Worm (Caenorhabditis elegans) whole organism, L4/young adult: ENCODE results near the gene glb-17.
A peak's percentile ranks its signal among the peaks of the same experiment; 100 is the strongest.
"Not testable (repeated sequence)": the region's sequence is repeated elsewhere in the genome, so short reads cannot be mapped to it uniquely, and the experiment has no call there.

Experiments used
- W03F9.2 ChIP-seq: fragments of 150-350 bp; optimal IDR thresholded peaks from 2 replicates; lab custom pipeline; 2014; ENCODE audit warnings: missing biosample characterization, missing genetic modification characterization
- dao-5 ChIP-seq: sonication (generic microtip); optimal IDR thresholded peaks from 2 replicates; lab custom pipeline; 2016; ENCODE audit warnings: missing genotype, missing genetic modification characterization, moderate library complexity, missing compliant biosample characterization
- him-1 ChIP-seq: sonication (generic microtip); optimal IDR thresholded peaks from 2 replicates; lab custom pipeline; 2016; ENCODE audit warnings: missing genotype, missing genetic modification reagents, missing genetic modification characterization, missing compliant biosample characterization

The glb-17 gene

ce11 chrX:9576928-9577327 lies at the start of gene glb-17:
TSS of gene glb-17 (minus strand) at chrX:9577028.
- TF ChIP-seq dao-5 (no peak), W03F9.2 (tag; lab: Kevin White, UChicago) (no peak), him-1 (tag; lab: Kevin White, UChicago) (no peak)

- not testable (repeated sequence) for TF ChIP-seq him-1 (tag; lab: Kevin White, UChicago); W03F9.2 (tag; lab: Kevin White, UChicago); dao-5
These were observed 49.0 kb upstream of the glb-17 start, which contains the start of gene F34H10.1 for ce11 chrX:9625824-9626223. TSS of gene F34H10.1 (plus strand) at chrX:9626124.

- TF ChIP-seq W03F9.2 (tag; lab: Kevin White, UChicago) (no peak), dao-5 (peak; percentile 71)
These were observed 45.8 kb upstream of the glb-17 start for ce11 chrX:9622609-9623008.

ce11 chrX:9620136-9620535 lies 43.3 kb upstream of the glb-17 start, which contains the start of gene C11E4.8:
TSS of gene C11E4.8 (plus strand) at chrX:9620436.
- TF ChIP-seq W03F9.2 (tag; lab: Kevin White, UChicago) (no peak), him-1 (tag; lab: Kevin White, UChicago) (no peak), dao-5 (no peak)

- TF ChIP-seq him-1 (tag; lab: Kevin White, UChicago) (no peak), W03F9.2 (tag; lab: Kevin White, UChicago) (no peak), dao-5 (no peak)
These were observed 40.1 kb upstream of the glb-17 start, which contains the start of gene C11E4.7 for ce11 chrX:9616919-9617318. TSS of gene C11E4.7 (plus strand) at chrX:9617219.

ce11 chrX:9610040-9610613 lies 33.3 kb upstream of the glb-17 start, which contains the start of gene C11E4.6:
TSS of gene C11E4.6 (plus strand) at chrX:9610563.
- TF ChIP-seq dao-5 (no peak), him-1 (tag; lab: Kevin White, UChicago) (no peak), W03F9.2 (tag; lab: Kevin White, UChicago) (no peak)

ce11 chrX:9608127-9608526 lies 31.3 kb upstream of the glb-17 start:
- TF ChIP-seq W03F9.2 (tag; lab: Kevin White, UChicago) (no peak), him-1 (tag; lab: Kevin White, UChicago) (no peak), dao-5 (no peak)

ce11 chrX:9603180-9603579 lies 26.4 kb upstream of the glb-17 start:
- no peak for TF ChIP-seq W03F9.2 (tag; lab: Kevin White, UChicago)
- no peak for TF ChIP-seq dao-5
- no peak for TF ChIP-seq him-1 (tag; lab: Kevin White, UChicago)

ce11 chrX:9602625-9603024 lies 25.8 kb upstream of the glb-17 start:
- TF ChIP-seq him-1 (tag; lab: Kevin White, UChicago) (no peak), dao-5 (no peak), W03F9.2 (tag; lab: Kevin White, UChicago) (no peak)

ce11 chrX:9597299-9597698 lies 20.5 kb upstream of the glb-17 start:
- TF ChIP-seq dao-5 (no peak), him-1 (tag; lab: Kevin White, UChicago) (no peak), W03F9.2 (tag; lab: Kevin White, UChicago) (no peak)

ce11 chrX:9589123-9589522 lies 12.3 kb upstream of the glb-17 start, which contains the start of gene del-8:
TSS of gene del-8 (plus strand) at chrX:9589423.
- TF ChIP-seq W03F9.2 (tag; lab: Kevin White, UChicago) (no peak), dao-5 (no peak), him-1 (tag; lab: Kevin White, UChicago) (no peak)

ce11 chrX:9587642-9588041 lies 10.8 kb upstream of the glb-17 start, which contains the start of gene gpx-3:
TSS of gene gpx-3 (plus strand) at chrX:9587942.
- no peak for TF ChIP-seq W03F9.2 (tag; lab: Kevin White, UChicago)
- no peak for TF ChIP-seq dao-5
- TF ChIP-seq him-1 (tag; lab: Kevin White, UChicago): no peak

- TF ChIP-seq him-1 (tag; lab: Kevin White, UChicago) (no peak), dao-5 (no peak), W03F9.2 (tag; lab: Kevin White, UChicago) (no peak)
These were observed 8.8 kb upstream of the glb-17 start for ce11 chrX:9585584-9586166.

- TF ChIP-seq dao-5 (no peak), W03F9.2 (tag; lab: Kevin White, UChicago) (no peak), him-1 (tag; lab: Kevin White, UChicago) (no peak)
These were observed 7.5 kb upstream of the glb-17 start, which contains the start of gene gpx-5 for ce11 chrX:9584333-9584732. TSS of gene gpx-5 (plus strand) at chrX:9584668.
